Fruit fly (Drosophila melanogaster): ENCODE results near the gene Nmdmc.

The Nmdmc gene

dm6 chr3R:9050519-9051119 is at the start of gene Nmdmc (continued):
- TF ChIP-seq Awh (GFP tag; IDR thresholded peaks at IDR 0.05) (no peak), CG34376 (GFP tag; optimal IDR thresholded peaks at IDR 0.05) (peak; percentile 26), Spps (tag; optimal IDR thresholded peaks at IDR 0.05) (no peak), Antp (GFP tag; optimal IDR thresholded peaks at IDR 0.05) (no peak), Oli (tag; optimal IDR thresholded peaks at IDR 0.05) (no peak), Taf1 (GFP tag; IDR thresholded peaks at IDR 0.05) (no peak), wor (GFP tag; IDR thresholded peaks at IDR 0.05) (no peak), run (tag; optimal IDR thresholded peaks at IDR 0.05) (no peak), CG18764 (GFP tag; optimal IDR thresholded peaks at IDR 0.05) (no peak), B-H2 (GFP tag; optimal IDR thresholded peaks at IDR 0.05) (no peak), Myb (GFP tag; optimal IDR thresholded peaks at IDR 0.05) (peak; percentile 71), CG9817 (tag; optimal IDR thresholded peaks at IDR 0.05) (no peak), Hr78 (GFP tag; optimal IDR thresholded peaks at IDR 0.05) (no peak), CG16813 (GFP tag; IDR thresholded peaks at IDR 0.05; ENCODE audit: partially characterized antibody) (no peak), CG6854 (GFP tag; optimal IDR thresholded peaks at IDR 0.05) (no peak), CG1602 (GFP tag; optimal IDR thresholded peaks at IDR 0.05) (no peak), CG1233 (GFP tag; optimal IDR thresholded peaks at IDR 0.05) (no peak), Dfd (GFP tag; optimal IDR thresholded peaks at IDR 0.05) (no peak), nmo (GFP tag; optimal IDR thresholded peaks at IDR 0.05) (peak; percentile 51), Dip2 (GFP tag; IDR thresholded peaks at IDR 0.05) (no peak), CG4404 (GFP tag; IDR thresholded peaks at IDR 0.05) (no peak), CG7372 (GFP tag; IDR thresholded peaks at IDR 0.05) (no peak), tgo (GFP tag; IDR thresholded peaks at IDR 0.05) (no peak), ems (GFP tag; optimal IDR thresholded peaks at IDR 0.05) (no peak), hkb (optimal IDR thresholded peaks at IDR 0.05) (peak; percentile 64), hkb (GFP tag; IDR thresholded peaks at IDR 0.05) (no peak), prd (optimal IDR thresholded peaks at IDR 0.05) (no peak), prd (GFP tag; IDR thresholded peaks at IDR 0.05) (no peak), Tbp (GFP tag; optimal IDR thresholded peaks at IDR 0.05) (peak; percentile 58), CG2199 (GFP tag; IDR thresholded peaks at IDR 0.05) (no peak), tll (GFP tag; optimal IDR thresholded peaks at IDR 0.05) (no peak), CG2116 (GFP tag; optimal IDR thresholded peaks at IDR 0.05) (peak; percentile 57), stwl (tag; optimal IDR thresholded peaks at IDR 0.05) (peak; percentile 77), Hmr (GFP tag; optimal IDR thresholded peaks at IDR 0.05) (no peak), danr (GFP tag; IDR thresholded peaks at IDR 0.05) (no peak), chif (GFP tag; optimal IDR thresholded peaks at IDR 0.05) (no peak), CG12659 (GFP tag; optimal IDR thresholded peaks at IDR 0.05) (peak; percentile 43), bsh (GFP tag; optimal IDR thresholded peaks at IDR 0.05) (no peak), MESR4 (GFP tag; optimal IDR thresholded peaks at IDR 0.05) (peak; percentile 80), ro (GFP tag; IDR thresholded peaks at IDR 0.05) (no peak), CG12236 (GFP tag; optimal IDR thresholded peaks at IDR 0.05) (no peak), CG2678 (tag; optimal IDR thresholded peaks at IDR 0.05) (no peak), CoRest (tag; optimal IDR thresholded peaks at IDR 0.05) (peak; percentile 29), CG4282 (GFP tag; optimal IDR thresholded peaks at IDR 0.05) (no peak), her (GFP tag; optimal IDR thresholded peaks at IDR 0.05) (no peak), Trl (optimal IDR thresholded peaks at IDR 0.05) (no peak), Trl (GFP tag; optimal IDR thresholded peaks at IDR 0.05) (no peak), btn (GFP tag; optimal IDR thresholded peaks at IDR 0.05) (no peak), CG3407 (GFP tag; optimal IDR thresholded peaks at IDR 0.05) (no peak), CG1792 (GFP tag; optimal IDR thresholded peaks at IDR 0.05) (no peak), peb (GFP tag; IDR thresholded peaks at IDR 0.05) (no peak), inv (GFP tag; IDR thresholded peaks at IDR 0.05; ENCODE audit: partially characterized antibody) (no peak)

All from whole organism, embryonic.